Fruit fly (Drosophila melanogaster) whole organism, pupa: Measurements from ENCODE around the gene RasGAP1.

Source experiments
- CG4496 ChIP-seq: fragments of 200-800 bp; sonication (Bioruptor generic); IDR thresholded peaks from 3 replicates; pipeline ENCODE4 v1.3.6; 2022; ENCODE audit warnings: missing biosample characterization, missing genetic modification characterization
- Pif1A ChIP-seq: fragments of 200-800 bp; sonication (Bioruptor generic); optimal IDR thresholded peaks from 3 replicates; lab custom pipeline; 2016; ENCODE audit warnings: missing biosample characterization, missing genetic modification characterization
- gl ChIP-seq: fragments of 200-800 bp; sonication (Bioruptor generic); optimal IDR thresholded peaks from 2 replicates; lab custom pipeline; 2018; ENCODE audit warnings: missing biosample characterization, mild to moderate bottlenecking, missing genetic modification characterization
- rn ChIP-seq: fragments of 200-800 bp; sonication (Bioruptor generic); IDR thresholded peaks from 2 replicates; pipeline ENCODE4 v1.3.6; 2022; ENCODE audit warnings: missing biosample characterization, missing genetic modification characterization

DNA sequence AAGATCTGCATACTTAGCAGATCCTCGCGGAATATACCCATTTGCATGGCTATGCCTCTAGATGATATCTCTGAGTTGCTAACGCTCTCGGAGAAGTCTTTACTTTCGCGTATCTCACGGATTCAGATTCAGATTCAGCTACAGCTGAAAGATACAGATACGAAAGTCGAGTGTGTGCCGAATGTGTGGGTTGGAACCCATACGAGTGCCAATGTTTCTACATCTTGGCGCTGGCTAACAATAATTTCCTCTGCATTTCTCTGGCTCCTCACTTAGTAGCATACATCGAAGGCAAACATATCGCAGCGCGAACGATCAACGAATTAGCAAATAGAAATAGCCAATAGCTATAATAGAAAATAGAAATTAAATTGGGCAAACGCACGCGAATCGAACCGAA is 25.9 kb downstream of the RasGAP1 start:
- TF ChIP-seq CG4496: no peak
- TF ChIP-seq gl: no peak
- no peak for TF ChIP-seq rn
- TF ChIP-seq Pif1A: no peak
